Worm (Caenorhabditis elegans) whole organism, young adult: ENCODE data around the gene cpsf-4.
"Not testable (repeated sequence)": the region's sequence is repeated elsewhere in the genome, so short reads cannot be mapped to it uniquely, and the experiment has no call there.

Experiments
- B0019.2 ChIP-seq: fragments of 200-800 bp; sonication (Bioruptor generic); conservative IDR thresholded peaks from 2 replicates; pipeline ENCODE4 v1.3.6; 2022; ENCODE audit warnings: missing genetic modification reagents, missing genetic modification characterization, missing compliant biosample characterization
- C06A6.2 ChIP-seq: fragments of 200-800 bp; sonication (Bioruptor generic); conservative IDR thresholded peaks from 2 replicates; pipeline ENCODE4 v1.3.6; 2022; ENCODE audit warnings: missing genetic modification characterization, missing compliant biosample characterization
- D2030.7 ChIP-seq: fragments of 200-800 bp; sonication (Bioruptor generic); IDR thresholded peaks from 2 replicates; pipeline ENCODE4 v1.3.6; 2022; ENCODE audit warnings: missing genetic modification reagents, missing genetic modification characterization, missing compliant biosample characterization
- F23B12.7 ChIP-seq: sonication (generic microtip); optimal IDR thresholded peaks from 2 replicates; lab custom pipeline; 2017; ENCODE audit warnings: missing genetic modification characterization, mild to moderate bottlenecking, missing compliant biosample characterization, antibody characterized with exemption, moderate library complexity; ENCODE audit not compliant: insufficient read depth
- F33H1.4 ChIP-seq: fragments of 200-800 bp; sonication (Bioruptor generic); IDR thresholded peaks from 2 replicates; pipeline ENCODE4 v1.3.6; 2022; ENCODE audit warnings: missing genetic modification reagents, missing genetic modification characterization, missing compliant biosample characterization
- Y53F4B.3 ChIP-seq: fragments of 200-800 bp; sonication (Bioruptor generic); IDR thresholded peaks from 2 replicates; pipeline ENCODE4 v1.3.6; 2022; ENCODE audit warnings: missing genetic modification reagents, missing genetic modification characterization, missing compliant biosample characterization
- Y53G8AR.9 ChIP-seq: fragments of 200-800 bp; sonication (Bioruptor generic); conservative IDR thresholded peaks from 2 replicates; pipeline ENCODE4 v1.3.6; 2022; ENCODE audit warnings: missing genetic modification reagents, missing genetic modification characterization, missing compliant biosample characterization
- Y79H2A.3 ChIP-seq: fragments of 200-800 bp; sonication (Bioruptor generic); conservative IDR thresholded peaks from 2 replicates; pipeline ENCODE4 v1.3.6; 2022; ENCODE audit warnings: missing genetic modification reagents, missing genetic modification characterization, missing compliant biosample characterization
- aptf-2 ChIP-seq: fragments of 200-800 bp; sonication (Bioruptor generic); conservative IDR thresholded peaks from 2 replicates; pipeline ENCODE4 v1.3.6; 2022; ENCODE audit warnings: missing genetic modification reagents, missing genetic modification characterization, missing compliant biosample characterization
- atf-7 ChIP-seq: sonication (generic microtip); optimal IDR thresholded peaks from 2 replicates; lab custom pipeline; 2017; ENCODE audit warnings: mild to moderate bottlenecking, missing genetic modification characterization, missing compliant biosample characterization
- athp-1 ChIP-seq: sonication (generic microtip); optimal IDR thresholded peaks from 2 replicates; lab custom pipeline; 2017; ENCODE audit warnings: mild to moderate bottlenecking, missing genetic modification characterization, missing compliant biosample characterization
- ceh-58 ChIP-seq: fragments of 200-800 bp; sonication (Bioruptor generic); IDR thresholded peaks from 2 replicates; pipeline ENCODE4 v1.3.6; 2022; ENCODE audit warnings: missing genetic modification characterization, missing compliant biosample characterization
- ceh-79 ChIP-seq: sonication (generic microtip); optimal IDR thresholded peaks from 2 replicates; lab custom pipeline; 2017; ENCODE audit warnings: mild to moderate bottlenecking, missing genetic modification characterization, missing compliant biosample characterization
- ekl-4 ChIP-seq: fragments of 200-800 bp; sonication (Bioruptor generic); IDR thresholded peaks from 2 replicates; pipeline ENCODE4 v1.3.6; 2022; ENCODE audit warnings: missing genetic modification reagents, missing genetic modification characterization, missing compliant biosample characterization
- him-1 ChIP-seq: sonication (generic microtip); optimal IDR thresholded peaks from 2 replicates; lab custom pipeline; 2016; ENCODE audit warnings: missing genotype, missing genetic modification reagents, missing genetic modification characterization, missing compliant biosample characterization
- hmg-1.2 ChIP-seq: fragments of 200-800 bp; sonication (Bioruptor generic); IDR thresholded peaks from 2 replicates; pipeline ENCODE4 v1.3.6; 2022; ENCODE audit warnings: missing genetic modification reagents, missing genetic modification characterization, missing compliant biosample characterization
- hrde-1 ChIP-seq: sonication (generic microtip); optimal IDR thresholded peaks from 2 replicates; lab custom pipeline; 2016; ENCODE audit warnings: missing genetic modification characterization, mild to moderate bottlenecking, missing compliant biosample characterization, moderate library complexity, missing genotype, missing genetic modification reagents, borderline replicate concordance
- hsf-1 ChIP-seq: fragments of 200-800 bp; sonication (Bioruptor generic); IDR thresholded peaks from 2 replicates; pipeline ENCODE4 v1.3.6; 2022; ENCODE audit warnings: missing genetic modification reagents, missing genetic modification characterization, missing compliant biosample characterization
- let-607 ChIP-seq, 2 experiments: fragments of 200-800 bp in 1 of 2; sonication (Bioruptor generic) in 1 of 2; sonication (generic microtip) in 1 of 2; optimal IDR thresholded peaks; 2 replicates each; lab custom pipeline; 2016 to 2018; ENCODE audit warnings: mild to moderate bottlenecking in 2 of 2, missing compliant biosample characterization in 2 of 2, missing genetic modification characterization in 2 of 2, moderate library complexity in 2 of 2, missing genotype in 1 of 2
- lin-40 ChIP-seq: sonication (generic microtip); optimal IDR thresholded peaks from 2 replicates; lab custom pipeline; 2016; ENCODE audit warnings: missing genetic modification characterization, mild to moderate bottlenecking, missing compliant biosample characterization, missing genotype, missing genetic modification reagents
- lin-54 ChIP-seq: fragments of 200-800 bp; sonication (Bioruptor generic); optimal IDR thresholded peaks from 2 replicates; lab custom pipeline; 2018; ENCODE audit warnings: mild to moderate bottlenecking, missing genetic modification characterization, missing compliant biosample characterization
- lsl-1 ChIP-seq: fragments of 200-800 bp; sonication (Bioruptor generic); optimal IDR thresholded peaks from 2 replicates; lab custom pipeline; 2018; ENCODE audit warnings: mild to moderate bottlenecking, missing genetic modification characterization, moderate library complexity, missing compliant biosample characterization
- mel-28 ChIP-seq: sonication (generic microtip); optimal IDR thresholded peaks from 2 replicates; lab custom pipeline; 2016; ENCODE audit warnings: borderline replicate concordance, mild to moderate bottlenecking, missing genetic modification characterization, missing compliant biosample characterization
- mes-4 ChIP-seq: sonication (generic microtip); optimal IDR thresholded peaks from 2 replicates; lab custom pipeline; 2016; ENCODE audit warnings: missing genotype, missing genetic modification characterization, missing compliant biosample characterization
- nhr-120 ChIP-seq: fragments of 200-800 bp; sonication (Bioruptor generic); IDR thresholded peaks from 2 replicates; pipeline ENCODE4 v1.3.6; 2022; ENCODE audit warnings: missing genetic modification characterization, missing compliant biosample characterization
- rpc-1 ChIP-seq, 2 experiments: fragments of 150-350 bp in 1 of 2; sonication (generic microtip) in 1 of 2; optimal IDR thresholded peaks; 2 replicates each; lab custom pipeline; 2014 to 2018; ENCODE audit warnings: missing biosample characterization in 1 of 2, missing genetic modification characterization in 1 of 2, missing genetic modification reagents in 1 of 2, missing genotype in 1 of 2
- sea-2 ChIP-seq: fragments of 200-800 bp; sonication (Bioruptor generic); IDR thresholded peaks from 2 replicates; pipeline ENCODE4 v1.3.6; 2022; ENCODE audit warnings: missing genetic modification characterization, missing compliant biosample characterization
- snpc-1.1 ChIP-seq: sonication (generic microtip); optimal IDR thresholded peaks from 2 replicates; lab custom pipeline; 2017; ENCODE audit warnings: missing genetic modification characterization, mild to moderate bottlenecking, missing compliant biosample characterization, antibody characterized with exemption, moderate library complexity, missing genotype, missing genetic modification reagents; ENCODE audit not compliant: insufficient read depth
- snpc-4 ChIP-seq, 5 experiments: fragments of 150-350 bp in 1 of 5; sonication (generic microtip) in 4 of 5; optimal IDR thresholded peaks; 2 replicates each; lab custom pipeline; 2014 to 2018; ENCODE audit warnings: missing genetic modification characterization in 5 of 5, missing biosample characterization in 3 of 5, antibody characterized with exemption in 2 of 5, mild to moderate bottlenecking in 2 of 5, missing compliant biosample characterization in 2 of 5, missing genotype in 2 of 5, moderate library complexity in 2 of 5, missing genetic modification reagents in 1 of 5
- tlf-1 ChIP-seq: fragments of 200-800 bp; sonication (Bioruptor generic); optimal IDR thresholded peaks from 2 replicates; lab custom pipeline; 2018; ENCODE audit warnings: mild to moderate bottlenecking, missing genetic modification characterization, missing compliant biosample characterization
- unc-130 ChIP-seq: sonication (generic microtip); optimal IDR thresholded peaks from 2 replicates; lab custom pipeline; 2016; ENCODE audit warnings: missing genetic modification reagents, missing genetic modification characterization, missing compliant biosample characterization
- xnd-1 ChIP-seq: sonication (generic microtip); optimal IDR thresholded peaks from 2 replicates; lab custom pipeline; 2016; ENCODE audit warnings: missing genotype, missing genetic modification reagents, missing genetic modification characterization, missing compliant biosample characterization

cpsf-4 gene

ce11 chrIV:12093384-12093783 is at the start of gene cpsf-4:
Gene cpsf-4, minus strand, starts transcription at chrIV:12093445.
- TF ChIP-seq lsl-1 (peak; percentile 70), rpc-1 (optimal IDR thresholded peaks at IDR 0.05; lab: Kevin White, UChicago) (no peak), rpc-1 (tag; optimal IDR thresholded peaks at IDR 0.05; lab: Kevin White, UChicago) (no peak), nhr-120 (no peak), ekl-4 (GFP tag; lab: Robert Waterston, UW) (no peak)

DNA sequence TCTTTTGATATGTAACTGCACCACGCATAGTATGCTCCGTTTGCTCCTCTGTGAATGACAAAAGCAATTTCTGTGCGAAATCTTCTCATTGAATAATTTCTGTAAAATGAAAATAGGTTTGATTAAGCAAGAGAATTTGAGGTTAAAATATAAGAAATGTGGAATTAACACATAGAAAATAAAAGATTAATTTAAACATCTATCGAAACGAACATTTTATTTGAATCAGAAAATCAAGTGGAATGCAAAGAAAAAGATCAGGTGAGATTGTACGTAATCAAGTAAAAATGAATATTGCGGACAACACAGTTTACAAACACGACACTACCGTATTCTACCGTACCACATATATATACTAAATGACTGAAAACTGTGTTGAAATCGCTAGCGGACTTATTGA is 47.7 kb upstream of the cpsf-4 start, which contains the start of gene B0001.8:
TSS of gene B0001.8 (minus strand) at position 101 of the 400 bp plus-strand sequence.
- 0 out of 2 replicates have a peak, but pooled peaks have one; percentile 41 for TF ChIP-seq Y79H2A.3 (GFP tag; lab: Robert Waterston, UW)
- no peak for TF ChIP-seq hsf-1
- TF ChIP-seq B0019.2 (GFP tag; lab: Robert Waterston, UW): no peak

- TF ChIP-seq lin-40 (tag; lab: Kevin White, UChicago); Y53G8AR.9 (GFP tag; lab: Robert Waterston, UW); mes-4 (tag; lab: Kevin White, UChicago): not testable (repeated sequence)
Observed at ce11 chrIV:12138093-12138492, 44.8 kb upstream of the cpsf-4 start, which contains the start of gene B0001.4. Gene B0001.4, minus strand, starts transcription at chrIV:12138193.

DNA sequence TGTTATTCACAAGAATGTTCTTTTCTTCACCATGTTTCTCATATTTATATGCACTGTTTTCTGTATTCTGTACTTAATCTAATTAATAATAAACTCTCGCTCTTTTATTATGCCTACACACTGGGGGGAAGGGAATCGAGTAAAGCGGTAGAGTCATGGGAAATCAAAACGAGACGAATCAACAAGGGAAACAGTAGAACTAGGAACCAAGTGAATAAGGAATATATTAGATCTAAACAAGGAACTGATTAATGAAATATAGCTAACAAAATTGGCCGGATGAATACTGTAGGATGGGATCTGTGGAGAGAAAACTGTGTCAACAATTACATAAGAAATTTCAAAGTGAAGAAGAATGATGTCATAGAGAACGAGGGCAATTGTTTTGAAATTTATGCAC is 41.7 kb upstream of the cpsf-4 start:
- peak; percentile 23 for TF ChIP-seq hrde-1 (tag; lab: Kevin White, UChicago)
- TF ChIP-seq C06A6.2: no peak
- TF ChIP-seq him-1 (tag; lab: Kevin White, UChicago): peak; percentile 99
- TF ChIP-seq lsl-1: peak; percentile 1

- TF ChIP-seq tlf-1 (no peak), mel-28 (tag; lab: Kevin White, UChicago) (no peak), atf-7 (no peak), F23B12.7 (tag; lab: Kevin White, UChicago) (no peak), sea-2 (GFP tag; lab: Robert Waterston, UW) (no peak), let-607 (tag; optimal IDR thresholded peaks at IDR 0.05; lab: Kevin White, UChicago) (no peak), ceh-58 (no peak), xnd-1 (tag; lab: Kevin White, UChicago) (no peak), Y53F4B.3 (no peak), unc-130 (GFP tag; lab: Kevin White, UChicago) (no peak), athp-1 (tag; lab: Kevin White, UChicago) (no peak), lin-54 (GFP tag; lab: Kevin White, UChicago) (no peak), hmg-1.2 (GFP tag; lab: Robert Waterston, UW) (no peak), aptf-2 (no peak), F33H1.4 (no peak)
Observed at ce11 chrIV:12133776-12134175, 40.5 kb upstream of the cpsf-4 start.

- TF ChIP-seq rpc-1 (optimal IDR thresholded peaks at IDR 0.05; lab: Kevin White, UChicago): no peak
- TF ChIP-seq rpc-1 (tag; optimal IDR thresholded peaks at IDR 0.05; lab: Kevin White, UChicago): no peak
- TF ChIP-seq snpc-1.1 (tag; lab: Kevin White, UChicago): peak; percentile 45
- TF ChIP-seq ceh-79 (tag; lab: Kevin White, UChicago): no peak
- peak; percentile 19 for TF ChIP-seq snpc-4 (GFP tag; optimal IDR thresholded peaks at IDR 0.05; lab: Kevin White, UChicago)
- peak in 2 of 4 experiments; percentile 44 to 69 for TF ChIP-seq snpc-4 (tag; optimal IDR thresholded peaks at IDR 0.05; lab: Kevin White, UChicago)
- no peak for TF ChIP-seq D2030.7 (GFP tag; lab: Robert Waterston, UW)
Observed at ce11 chrIV:12131308-12132072, 38.2 kb upstream of the cpsf-4 start.
